Worm (Caenorhabditis elegans): ENCODE data around the gene orc-1.
A peak's percentile ranks its signal among the peaks of the same experiment; 100 is the strongest.

Gene orc-1

ce11 chrIII:10661292-10661691 lies 18.4 kb downstream of the orc-1 start (continued):
- TF ChIP-seq nhr-28 (tag; optimal IDR thresholded peaks at IDR 0.05) = peak; percentile 44
- no peak for TF ChIP-seq lsy-2 (tag; optimal IDR thresholded peaks at IDR 0.05)
- TF ChIP-seq Y105C5A.15 (GFP tag; IDR thresholded peaks at IDR 0.05) = no peak
- TF ChIP-seq F44E2.7 (GFP tag; IDR thresholded peaks at IDR 0.05) = no peak
- TF ChIP-seq F37D6.2 (tag; optimal IDR thresholded peaks at IDR 0.05) = no peak
- no peak for TF ChIP-seq ztf-11 (tag; optimal IDR thresholded peaks at IDR 0.05)
- no peak for TF ChIP-seq ceh-62 (tag; optimal IDR thresholded peaks at IDR 0.05)
- TF ChIP-seq mxl-3 (GFP tag; optimal IDR thresholded peaks at IDR 0.05) = peak; percentile 28
- TF ChIP-seq unc-130 (GFP tag; optimal IDR thresholded peaks at IDR 0.05) = no peak
- TF ChIP-seq ZK546.5 (tag; optimal IDR thresholded peaks at IDR 0.05) = no peak
- TF ChIP-seq egl-27 (tag; optimal IDR thresholded peaks at IDR 0.05) = no peak
- no peak for TF ChIP-seq dmd-6 (GFP tag; IDR thresholded peaks at IDR 0.05)
- TF ChIP-seq lin-29 (GFP tag; IDR thresholded peaks at IDR 0.05) = no peak
- no peak for TF ChIP-seq dmd-8 (GFP tag; IDR thresholded peaks at IDR 0.05)
- no peak for TF ChIP-seq sdz-12 (GFP tag; optimal IDR thresholded peaks at IDR 0.05)
- TF ChIP-seq aha-1 (tag) = peak; percentile 83
- TF ChIP-seq lin-39 (tag; optimal IDR thresholded peaks at IDR 0.05) = no peak
- no peak for TF ChIP-seq unc-39 (tag; optimal IDR thresholded peaks at IDR 0.05)
- no peak for TF ChIP-seq F49E8.2 (tag; optimal IDR thresholded peaks at IDR 0.05; ENCODE audit: borderline replicate concordance)
- TF ChIP-seq unc-62 (GFP tag; optimal IDR thresholded peaks at IDR 0.05 in 1 of 2) = peak in 1 of 2 experiments; percentile 66
- no peak for TF ChIP-seq unc-62 (tag; optimal IDR thresholded peaks at IDR 0.05)
- no peak for TF ChIP-seq tag-97 (GFP tag; IDR thresholded peaks at IDR 0.05)
- TF ChIP-seq T20F7.1 (GFP tag; optimal IDR thresholded peaks at IDR 0.05) = no peak
- TF ChIP-seq hlh-30 (tag; optimal IDR thresholded peaks at IDR 0.05; ENCODE audit: insufficient read depth) = peak; percentile 26
- no peak for TF ChIP-seq nhr-41 (GFP tag; IDR thresholded peaks at IDR 0.05)
- no peak for TF ChIP-seq ctbp-1 (GFP tag; IDR thresholded peaks at IDR 0.05)
- TF ChIP-seq lin-15B (tag; optimal IDR thresholded peaks at IDR 0.05) = no peak
- no peak for TF ChIP-seq spr-1 (tag; optimal IDR thresholded peaks at IDR 0.05)
- no peak for TF ChIP-seq ztf-7 (tag; optimal IDR thresholded peaks at IDR 0.05)

ce11 chrIII:10666640-10667039 lies 23.7 kb downstream of the orc-1 start:
- TF ChIP-seq egl-43 (GFP tag; IDR thresholded peaks at IDR 0.05) (no peak), jun-1 (tag; optimal IDR thresholded peaks at IDR 0.05) (no peak), hmg-1.1 (GFP tag; IDR thresholded peaks at IDR 0.05) (0 out of 2 replicates have a peak, but pooled peaks have one; percentile 8), daf-12 (tag; optimal IDR thresholded peaks at IDR 0.05) (no peak), egl-27 (tag; optimal IDR thresholded peaks at IDR 0.05) (no peak), saeg-2 (GFP tag; IDR thresholded peaks at IDR 0.05) (no peak), zfp-3 (GFP tag; conservative IDR thresholded peaks at IDR 0.05) (no peak), snpc-1.2 (GFP tag; IDR thresholded peaks at IDR 0.05) (0 out of 2 replicates have a peak, but pooled peaks have one; percentile 28), nhr-42 (GFP tag; IDR thresholded peaks at IDR 0.05) (no peak), F49E8.2 (tag; optimal IDR thresholded peaks at IDR 0.05; ENCODE audit: borderline replicate concordance) (no peak), hlh-11 (tag; optimal IDR thresholded peaks at IDR 0.05) (no peak), nhr-48 (tag; optimal IDR thresholded peaks at IDR 0.05) (no peak), F26F4.8 (GFP tag; conservative IDR thresholded peaks at IDR 0.05) (no peak), unc-130 (GFP tag; optimal IDR thresholded peaks at IDR 0.05) (no peak), mep-1 (tag; optimal IDR thresholded peaks at IDR 0.05) (no peak), nhr-25 (tag; optimal IDR thresholded peaks at IDR 0.05; ENCODE audit: borderline replicate concordance, insufficient read depth) (no peak), lir-3 (tag; optimal IDR thresholded peaks at IDR 0.05) (no peak), T26A8.4 (GFP tag; IDR thresholded peaks at IDR 0.05) (no peak), unc-62 (GFP tag; optimal IDR thresholded peaks at IDR 0.05 in 1 of 2) (peak in 1 of 2 experiments; percentile 26), unc-62 (tag; optimal IDR thresholded peaks at IDR 0.05) (no peak), dmd-9 (GFP tag; IDR thresholded peaks at IDR 0.05) (no peak), gei-8 (GFP tag; optimal IDR thresholded peaks at IDR 0.05) (no peak), snpc-4 (tag; optimal IDR thresholded peaks at IDR 0.05) (no peak)
